Fruit fly (Drosophila melanogaster): ENCODE data around the gene Sgs7.

Gene Sgs7

dm6 chr3L:11552996-11553671 is 43.5 kb downstream of the Sgs7 start (continued):
- TF ChIP-seq CG12219 (GFP tag; optimal IDR thresholded peaks at IDR 0.05) = peak; percentile 47
- peak; percentile 7 for TF ChIP-seq CG17912 (GFP tag; optimal IDR thresholded peaks at IDR 0.05)
- no peak for TF ChIP-seq Hmx (GFP tag; optimal IDR thresholded peaks at IDR 0.05)
- TF ChIP-seq CG17802 (tag; optimal IDR thresholded peaks at IDR 0.05) = no peak
- peak; percentile 82 for TF ChIP-seq rib (GFP tag; IDR thresholded peaks at IDR 0.05)
- TF ChIP-seq CG4730 (GFP tag; IDR thresholded peaks at IDR 0.05) = no peak
- peak; percentile 56; the same call in 2 of the 3 replicates for TF ChIP-seq CG11456 (GFP tag; IDR thresholded peaks at IDR 0.05)
- no peak for TF ChIP-seq aop (GFP tag; IDR thresholded peaks at IDR 0.05)
- TF ChIP-seq zfh1 (GFP tag; IDR thresholded peaks at IDR 0.05) = no peak
- TF ChIP-seq sens (GFP tag) = peak; percentile 76
- TF ChIP-seq zf30C (GFP tag; optimal IDR thresholded peaks at IDR 0.05) = peak; percentile 77
- TF ChIP-seq CG15269 (tag; optimal IDR thresholded peaks at IDR 0.05) = peak; percentile 49
- no peak for TF ChIP-seq h (optimal IDR thresholded peaks at IDR 0.05)
- no peak for TF ChIP-seq CG10209 (GFP tag; optimal IDR thresholded peaks at IDR 0.05)
- TF ChIP-seq ftz-f1 (GFP tag; optimal IDR thresholded peaks at IDR 0.05) = peak; percentile 59
- TF ChIP-seq D19B (GFP tag; optimal IDR thresholded peaks at IDR 0.05) = no peak
- TF ChIP-seq org-1 (GFP tag; optimal IDR thresholded peaks at IDR 0.05) = peak; percentile 17
- no peak; the same call in 1 of the 2 replicates for TF ChIP-seq MBD-R2 (GFP tag; IDR thresholded peaks at IDR 0.05)
- peak; percentile 25 for TF ChIP-seq CG12155 (GFP tag; optimal IDR thresholded peaks at IDR 0.05)
- peak; percentile 72 for TF ChIP-seq Hand (GFP tag; optimal IDR thresholded peaks at IDR 0.05)
- peak; percentile 84 for TF ChIP-seq Adf1 (GFP tag; IDR thresholded peaks at IDR 0.05)
- TF ChIP-seq CG2116 (GFP tag; optimal IDR thresholded peaks at IDR 0.05) = no peak
- TF ChIP-seq CG11504 (tag; optimal IDR thresholded peaks at IDR 0.05) = peak; percentile 100
- peak; percentile 50 for TF ChIP-seq CG9727 (GFP tag; optimal IDR thresholded peaks at IDR 0.05)
- peak; percentile 84 for TF ChIP-seq nom (GFP tag; optimal IDR thresholded peaks at IDR 0.05)
- no peak for TF ChIP-seq ERR (GFP tag; optimal IDR thresholded peaks at IDR 0.05)
- peak; percentile 1 for TF ChIP-seq CG3407 (GFP tag; optimal IDR thresholded peaks at IDR 0.05)
- TF ChIP-seq Nf-YC (tag; optimal IDR thresholded peaks at IDR 0.05) = peak; percentile 58
- no peak for TF ChIP-seq onecut (GFP tag; IDR thresholded peaks at IDR 0.05)
- no peak for TF ChIP-seq CG10979 (tag; optimal IDR thresholded peaks at IDR 0.05)
- peak in 1 of 2 experiments; percentile 79 for TF ChIP-seq bsh (GFP tag; optimal IDR thresholded peaks at IDR 0.05)
- peak; percentile 39 for TF ChIP-seq oc (tag; optimal IDR thresholded peaks at IDR 0.05)
- TF ChIP-seq CG11695 (GFP tag; IDR thresholded peaks at IDR 0.05) = no peak
- TF ChIP-seq croc (GFP tag; conservative IDR thresholded peaks at IDR 0.05) = no peak
- no peak for TF ChIP-seq mam (GFP tag; optimal IDR thresholded peaks at IDR 0.05)
- TF ChIP-seq Deaf1 (tag; optimal IDR thresholded peaks at IDR 0.05) = peak; percentile 76
- no peak for TF ChIP-seq CoRest (tag; optimal IDR thresholded peaks at IDR 0.05)
- TF ChIP-seq CG18599 (GFP tag; optimal IDR thresholded peaks at IDR 0.05) = peak; percentile 49
- no peak for TF ChIP-seq CG18011 (GFP tag; optimal IDR thresholded peaks at IDR 0.05)
- no peak for TF ChIP-seq CG10565 (GFP tag; optimal IDR thresholded peaks at IDR 0.05)
- TF ChIP-seq TFAM (GFP tag; optimal IDR thresholded peaks at IDR 0.05) = no peak
- peak; percentile 40 for TF ChIP-seq lab (GFP tag; optimal IDR thresholded peaks at IDR 0.05)
- peak; percentile 97 for TF ChIP-seq scrt (GFP tag; optimal IDR thresholded peaks at IDR 0.05)
- peak; percentile 12 for TF ChIP-seq pb (GFP tag; optimal IDR thresholded peaks at IDR 0.05)
- TF ChIP-seq CG6175 (GFP tag; IDR thresholded peaks at IDR 0.05) = peak; percentile 97
- TF ChIP-seq psq (GFP tag; optimal IDR thresholded peaks at IDR 0.05) = peak; percentile 74
- TF ChIP-seq jigr1 (GFP tag; IDR thresholded peaks at IDR 0.05) = no peak
- TF ChIP-seq CG17328 (GFP tag; IDR thresholded peaks at IDR 0.05) = 0 out of 2 replicates have a peak, but pooled peaks have one; percentile 11
- peak; percentile 52; the same call in 1 of the 2 replicates for TF ChIP-seq bbx (GFP tag; IDR thresholded peaks at IDR 0.05; ENCODE audit: partially characterized antibody)
- peak; percentile 0 for TF ChIP-seq bigmax (GFP tag; optimal IDR thresholded peaks at IDR 0.05)
